Fruit fly (Drosophila melanogaster) whole organism, embryonic: ENCODE measurements around the gene CG32061.
A peak's percentile ranks its signal among the peaks of the same experiment; 100 is the strongest.

Experiments
- BtbVII ChIP-seq: fragments of 200-800 bp; sonication (Bioruptor generic); optimal IDR thresholded peaks from 3 replicates; lab custom pipeline; 2017; ENCODE audit warnings: missing biosample characterization, mild to moderate bottlenecking, missing genetic modification characterization
- CG10209 ChIP-seq: fragments of 200-800 bp; sonication (Bioruptor generic); optimal IDR thresholded peaks from 3 replicates; lab custom pipeline; 2017; ENCODE audit warnings: missing biosample characterization, mild to moderate bottlenecking, missing genetic modification characterization, missing genetic modification reagents
- CG10959 ChIP-seq: fragments of 200-800 bp; sonication (Bioruptor generic); IDR thresholded peaks from 2 replicates; pipeline ENCODE4 v1.3.6; 2022; ENCODE audit warnings: missing biosample characterization, missing genetic modification characterization
- CG11247 ChIP-seq: fragments of 200-800 bp; sonication (Bioruptor generic); IDR thresholded peaks from 2 replicates; pipeline ENCODE4 v1.3.6; 2022; ENCODE audit warnings: missing biosample characterization, missing genetic modification characterization
- CG12236 ChIP-seq: fragments of 200-800 bp; sonication (Bioruptor generic); optimal IDR thresholded peaks from 2 replicates; lab custom pipeline; 2016; ENCODE audit warnings: missing biosample characterization, missing genetic modification characterization
- CG13775 ChIP-seq: fragments of 200-800 bp; sonication (Bioruptor generic); optimal IDR thresholded peaks from 3 replicates; lab custom pipeline; 2017; ENCODE audit warnings: missing biosample characterization, mild to moderate bottlenecking, missing genetic modification characterization
- CG18011 ChIP-seq: fragments of 200-800 bp; sonication (Bioruptor generic); optimal IDR thresholded peaks from 2 replicates; lab custom pipeline; 2017; ENCODE audit warnings: missing biosample characterization, missing genetic modification characterization, mild to moderate bottlenecking, moderate library complexity, missing genotype
- CG1832 ChIP-seq: fragments of 200-800 bp; sonication (Bioruptor generic); optimal IDR thresholded peaks from 2 replicates; lab custom pipeline; 2017; ENCODE audit warnings: missing biosample characterization, mild to moderate bottlenecking, missing genetic modification characterization, inconsistent platforms
- CG3995 ChIP-seq: fragments of 200-800 bp; sonication (Bioruptor generic); optimal IDR thresholded peaks from 3 replicates; lab custom pipeline; 2016; ENCODE audit warnings: missing biosample characterization, missing genetic modification characterization
- CG4360 ChIP-seq: fragments of 200-800 bp; sonication (Bioruptor generic); IDR thresholded peaks from 2 replicates; pipeline ENCODE4 v1.3.6; 2022; ENCODE audit warnings: missing biosample characterization, missing genetic modification characterization
- CG4424 ChIP-seq: fragments of 200-800 bp; sonication (Bioruptor generic); optimal IDR thresholded peaks from 3 replicates; lab custom pipeline; 2016; ENCODE audit warnings: missing biosample characterization, missing genetic modification characterization
- CHES-1-like ChIP-seq: fragments of 200-800 bp; sonication (Bioruptor generic); optimal IDR thresholded peaks from 2 replicates; lab custom pipeline; 2016; ENCODE audit warnings: missing biosample characterization, missing genetic modification characterization
- Dip2 ChIP-seq: fragments of 200-800 bp; sonication (Bioruptor generic); IDR thresholded peaks from 2 replicates; pipeline ENCODE4 v1.3.6; 2022; ENCODE audit warnings: missing biosample characterization, missing genetic modification characterization
- Doc3 ChIP-seq: fragments of 200-800 bp; sonication (Bioruptor generic); IDR thresholded peaks from 3 replicates; pipeline ENCODE4 v1.3.6; 2022; ENCODE audit warnings: missing biosample characterization, missing genetic modification characterization; ENCODE audit not compliant: partially characterized antibody
- Dp ChIP-seq: fragments of 200-800 bp; sonication (Bioruptor generic); optimal IDR thresholded peaks from 2 replicates; lab custom pipeline; 2018; ENCODE audit warnings: missing biosample characterization, mild to moderate bottlenecking, missing genetic modification characterization, moderate library complexity
- Drgx ChIP-seq: fragments of 200-800 bp; sonication (Bioruptor generic); IDR thresholded peaks from 2 replicates; pipeline ENCODE4 v1.3.6; 2022; ENCODE audit warnings: missing biosample characterization, missing genetic modification characterization
- GATAe ChIP-seq: fragments of 200-800 bp; sonication (Bioruptor generic); conservative IDR thresholded peaks from 2 replicates; pipeline ENCODE4 v1.3.6; 2022; ENCODE audit warnings: missing biosample characterization, missing genetic modification characterization
- H15 ChIP-seq: fragments of 200-800 bp; sonication (Bioruptor generic); IDR thresholded peaks from 3 replicates; pipeline ENCODE4 v1.3.6; 2022; ENCODE audit warnings: missing biosample characterization, missing genetic modification characterization
- Hsf ChIP-seq: fragments of 200-800 bp; sonication (Bioruptor generic); optimal IDR thresholded peaks from 3 replicates; lab custom pipeline; 2016; ENCODE audit warnings: missing biosample characterization, missing genetic modification characterization
- MBD-R2 ChIP-seq: fragments of 200-800 bp; sonication (Bioruptor generic); IDR thresholded peaks from 2 replicates; pipeline ENCODE4 v1.3.6; 2022; ENCODE audit warnings: missing biosample characterization, missing genetic modification characterization
- Med ChIP-seq: fragments of 200-800 bp; sonication (Bioruptor generic); peaks from one replicate; lab custom pipeline; 2016; ENCODE audit warnings: missing biosample characterization, missing genetic modification characterization, mild to moderate bottlenecking, inconsistent platforms, moderate library complexity
- Oli ChIP-seq: fragments of 200-800 bp; sonication (Bioruptor generic); optimal IDR thresholded peaks from 2 replicates; lab custom pipeline; 2018; ENCODE audit warnings: missing biosample characterization, mild to moderate bottlenecking, missing genetic modification characterization, moderate library complexity
- Optix ChIP-seq: fragments of 200-800 bp; sonication (Bioruptor generic); IDR thresholded peaks from 3 replicates; pipeline ENCODE4 v1.3.6; 2022; ENCODE audit warnings: missing biosample characterization, missing genetic modification characterization
- Side ChIP-seq: fragments of 200-800 bp; sonication (Bioruptor generic); optimal IDR thresholded peaks from 2 replicates; lab custom pipeline; 2016; ENCODE audit warnings: missing biosample characterization, missing genetic modification characterization
- chinmo ChIP-seq: fragments of 200-800 bp; sonication (Bioruptor generic); IDR thresholded peaks from 4 replicates; pipeline ENCODE4 v1.3.6; 2022; ENCODE audit warnings: missing biosample characterization, missing genetic modification characterization; ENCODE audit not compliant: partially characterized antibody
- chn ChIP-seq: fragments of 200-800 bp; sonication (Bioruptor generic); optimal IDR thresholded peaks from 2 replicates; lab custom pipeline; 2016; ENCODE audit warnings: missing biosample characterization, missing genetic modification characterization
- da ChIP-seq: fragments of 200-800 bp; sonication (Bioruptor generic); optimal IDR thresholded peaks from 2 replicates; lab custom pipeline; 2016; ENCODE audit warnings: missing biosample characterization, missing genetic modification characterization
- en ChIP-seq: fragments of 200-800 bp; sonication (Bioruptor generic); optimal IDR thresholded peaks from 2 replicates; lab custom pipeline; 2016; ENCODE audit warnings: missing biosample characterization, missing genetic modification characterization
- gem ChIP-seq: fragments of 200-800 bp; sonication (Bioruptor generic); optimal IDR thresholded peaks from 2 replicates; lab custom pipeline; 2019; ENCODE audit warnings: missing biosample characterization, mild to moderate bottlenecking, missing genetic modification characterization, moderate library complexity
- gsb ChIP-seq: fragments of 200-800 bp; sonication (Bioruptor generic); IDR thresholded peaks from 2 replicates; pipeline ENCODE4 v1.3.6; 2022; ENCODE audit warnings: missing biosample characterization, missing genetic modification characterization
- hkb ChIP-seq, 2 experiments: fragments of 200-800 bp in 1 of 2; fragments of >200 bp in 1 of 2; sonication (Bioruptor generic) in 1 of 2; IDR thresholded peaks in 1 of 2; optimal IDR thresholded peaks in 1 of 2; 2 replicates each; pipeline versions ENCODE4 v1.3.6 to Lab custom; 2017 to 2022; ENCODE audit warnings: missing biosample characterization in 1 of 2, missing genetic modification characterization in 1 of 2
- luna ChIP-seq: fragments of 200-800 bp; sonication (Bioruptor generic); optimal IDR thresholded peaks from 2 replicates; lab custom pipeline; 2016; ENCODE audit warnings: missing biosample characterization, missing genetic modification characterization
- maf-S ChIP-seq: fragments of 200-800 bp; sonication (Bioruptor generic); optimal IDR thresholded peaks from 2 replicates; lab custom pipeline; 2016; ENCODE audit warnings: missing biosample characterization, missing genetic modification characterization
- mirr ChIP-seq: fragments of 200-800 bp; sonication (Bioruptor generic); optimal IDR thresholded peaks from 3 replicates; lab custom pipeline; 2018; ENCODE audit warnings: missing biosample characterization, mild to moderate bottlenecking, missing genetic modification characterization
- mld ChIP-seq: fragments of 200-800 bp; sonication (Bioruptor generic); IDR thresholded peaks from 3 replicates; pipeline ENCODE4 v1.3.6; 2022; ENCODE audit warnings: missing biosample characterization, missing genetic modification characterization; ENCODE audit not compliant: partially characterized antibody
- pb ChIP-seq: fragments of 200-800 bp; sonication (Bioruptor generic); optimal IDR thresholded peaks from 3 replicates; lab custom pipeline; 2016; ENCODE audit warnings: missing biosample characterization, missing genetic modification characterization
- pfk ChIP-seq: fragments of 200-800 bp; sonication (Bioruptor generic); optimal IDR thresholded peaks from 2 replicates; lab custom pipeline; 2018; ENCODE audit warnings: missing biosample characterization, mild to moderate bottlenecking, missing genetic modification characterization, moderate library complexity
- run ChIP-seq: fragments of 200-800 bp; sonication (Bioruptor generic); optimal IDR thresholded peaks from 3 replicates; lab custom pipeline; 2018; ENCODE audit warnings: missing biosample characterization, mild to moderate bottlenecking, missing genetic modification characterization
- sens ChIP-seq: fragments of 200-800 bp; sonication (Bioruptor generic); peaks from one replicate; lab custom pipeline; 2016; ENCODE audit warnings: missing biosample characterization, missing genetic modification characterization
- sr ChIP-seq: fragments of 200-800 bp; sonication (Bioruptor generic); IDR thresholded peaks from 3 replicates; pipeline ENCODE4 v1.3.6; 2022; ENCODE audit warnings: missing biosample characterization, missing genetic modification characterization
- stc ChIP-seq: fragments of 200-800 bp; sonication (Bioruptor generic); IDR thresholded peaks from 2 replicates; pipeline ENCODE4 v1.3.6; 2022; ENCODE audit warnings: missing biosample characterization, missing genetic modification characterization
- tap ChIP-seq: fragments of 200-800 bp; optimal IDR thresholded peaks from 3 replicates; lab custom pipeline; 2019; ENCODE audit warnings: missing biosample characterization, mild to moderate bottlenecking, missing genetic modification characterization, moderate library complexity
- tio ChIP-seq: fragments of 200-800 bp; sonication (Bioruptor generic); optimal IDR thresholded peaks from 2 replicates; lab custom pipeline; 2017; ENCODE audit warnings: missing biosample characterization, missing genetic modification characterization, inconsistent platforms
- trh ChIP-seq: fragments of 200-800 bp; sonication (Bioruptor generic); optimal IDR thresholded peaks from 2 replicates; lab custom pipeline; 2016; ENCODE audit warnings: missing biosample characterization, missing genetic modification characterization
- vvl ChIP-seq: fragments of 200-800 bp; sonication (Bioruptor generic); IDR thresholded peaks from 2 replicates; pipeline ENCODE4 v1.3.6; 2022; ENCODE audit warnings: missing biosample characterization, missing genetic modification characterization
- zf30C ChIP-seq: fragments of 200-800 bp; sonication (Bioruptor generic); optimal IDR thresholded peaks from 3 replicates; lab custom pipeline; 2018; ENCODE audit warnings: missing biosample characterization, mild to moderate bottlenecking, missing genetic modification characterization
- zfh1 ChIP-seq: fragments of 200-800 bp; sonication (Bioruptor generic); IDR thresholded peaks from 3 replicates; pipeline ENCODE4 v1.3.6; 2022; ENCODE audit warnings: missing biosample characterization, missing genetic modification characterization

The CG32061 gene

DNA sequence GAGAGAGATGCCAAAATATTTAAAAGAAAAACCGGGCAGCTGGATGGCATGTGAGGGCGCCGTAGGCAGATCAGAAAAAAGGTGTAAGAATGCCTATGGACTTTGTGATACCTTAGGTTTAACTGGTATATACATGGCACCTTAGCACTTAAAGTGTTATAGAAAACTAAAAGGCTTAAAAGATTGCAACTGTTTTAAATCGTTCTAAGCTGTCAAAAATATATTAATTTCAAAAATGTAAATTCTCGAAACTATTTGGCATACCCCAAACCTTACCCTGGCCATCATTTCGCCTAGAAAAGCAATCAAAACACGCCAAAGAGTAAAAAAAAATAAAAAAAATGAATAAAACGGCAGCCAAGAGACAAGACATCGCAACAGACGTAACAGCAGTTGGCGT is 16.6 kb upstream of the CG32061 start (continued):
- TF ChIP-seq Hsf (GFP tag; lab: Kevin White, UChicago) = no peak
- TF ChIP-seq CG4360 (GFP tag; lab: Robert Waterston, UW) = no peak
- no peak for TF ChIP-seq CG11247
- no peak for TF ChIP-seq CG3995 (GFP tag; lab: Kevin White, UChicago)
- no peak for TF ChIP-seq maf-S (GFP tag; lab: Kevin White, UChicago)
- TF ChIP-seq CG18011 = no peak
- TF ChIP-seq stc (GFP tag; lab: Robert Waterston, UW) = no peak
- TF ChIP-seq Drgx (GFP tag; lab: Robert Waterston, UW) = peak; percentile 65
- TF ChIP-seq, all 482 proteins: peak for 6

dm6 chr3L:10449725-10450124 is 13.9 kb upstream of the CG32061 start:
- TF ChIP-seq Med (GFP tag; lab: Kevin White, UChicago) = peak; percentile 6
- TF ChIP-seq zfh1 (GFP tag; lab: Robert Waterston, UW) = 0 out of 3 replicates have a peak, but pooled peaks have one; percentile 21
- TF ChIP-seq Optix (GFP tag; lab: Robert Waterston, UW) = no peak
- TF ChIP-seq sr (GFP tag; lab: Robert Waterston, UW) = peak; percentile 57; the same call in 1 of the 3 replicates
- TF ChIP-seq sens (GFP tag; lab: Kevin White, UChicago) = peak; percentile 53
- no peak for TF ChIP-seq Doc3 (GFP tag; lab: Robert Waterston, UW)
- TF ChIP-seq chinmo (GFP tag; lab: Robert Waterston, UW) = 0 out of 4 replicates have a peak, but pooled peaks have one; percentile 71
- 0 out of 2 replicates have a peak, but pooled peaks have one; percentile 8 for TF ChIP-seq stc (GFP tag; lab: Robert Waterston, UW)
- no peak for TF ChIP-seq hkb (optimal IDR thresholded peaks at IDR 0.05; lab: Kevin White, UChicago)
- 0 out of 2 replicates have a peak, but pooled peaks have one; percentile 7 for TF ChIP-seq hkb (GFP tag; IDR thresholded peaks at IDR 0.05; lab: Robert Waterston, UW)
- TF ChIP-seq GATAe = no peak
- TF ChIP-seq CG10959 (GFP tag; lab: Robert Waterston, UW) = 0 out of 2 replicates have a peak, but pooled peaks have one; percentile 23
- no peak for TF ChIP-seq luna (GFP tag; lab: Kevin White, UChicago)
- peak; percentile 65 for TF ChIP-seq vvl (GFP tag; lab: Robert Waterston, UW)
- TF ChIP-seq, all 482 proteins: peak for 9

DNA sequence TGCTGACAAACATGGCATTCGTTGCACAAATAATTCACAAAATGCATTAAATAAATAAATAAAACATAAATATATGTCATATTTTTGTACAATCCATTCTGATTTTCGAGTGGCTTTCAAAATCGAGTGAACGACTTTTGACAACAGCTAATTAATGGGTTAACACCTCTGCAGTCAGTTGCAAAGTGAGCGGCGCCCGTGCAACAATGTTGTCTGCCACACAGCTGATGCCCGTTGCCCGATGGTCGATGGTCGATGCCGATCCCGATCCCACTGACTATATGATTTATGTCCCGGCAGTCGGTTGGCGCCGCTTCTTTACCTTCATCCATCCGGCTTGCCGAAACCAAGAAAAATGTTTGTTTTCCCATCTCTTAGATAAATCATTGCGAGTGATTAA is 4.5 kb upstream of the CG32061 start:
- TF ChIP-seq mirr (GFP tag; lab: Kevin White, UChicago) = no peak
- no peak for TF ChIP-seq MBD-R2 (GFP tag; lab: Robert Waterston, UW)
- TF ChIP-seq H15 (GFP tag; lab: Robert Waterston, UW) = no peak
- no peak for TF ChIP-seq en (GFP tag; lab: Kevin White, UChicago)
- TF ChIP-seq pfk (GFP tag; lab: Kevin White, UChicago) = no peak
- no peak for TF ChIP-seq zf30C (GFP tag; lab: Kevin White, UChicago)
- TF ChIP-seq chn = no peak
- no peak for TF ChIP-seq CG10209 (GFP tag; lab: Kevin White, UChicago)
- TF ChIP-seq pb = no peak
- TF ChIP-seq run (tag; lab: Kevin White, UChicago) = no peak
- TF ChIP-seq CG12236 = no peak
- TF ChIP-seq Oli (tag; lab: Kevin White, UChicago) = no peak
- TF ChIP-seq CHES-1-like (GFP tag; lab: Kevin White, UChicago) = no peak
- no peak for TF ChIP-seq Dip2 (GFP tag; lab: Robert Waterston, UW)
- no peak for TF ChIP-seq tio (GFP tag; lab: Kevin White, UChicago)
- TF ChIP-seq gsb (GFP tag; lab: Robert Waterston, UW) = no peak

- TF ChIP-seq mld (GFP tag; lab: Robert Waterston, UW) (no peak), da (GFP tag; lab: Kevin White, UChicago) (no peak), trh (GFP tag; lab: Kevin White, UChicago) (no peak), tap (no peak), maf-S (GFP tag; lab: Kevin White, UChicago) (no peak), Side (no peak), CG1832 (GFP tag; lab: Kevin White, UChicago) (no peak), CG4424 (GFP tag; lab: Kevin White, UChicago) (no peak), CG4360 (GFP tag; lab: Robert Waterston, UW) (no peak), BtbVII (GFP tag; lab: Kevin White, UChicago) (no peak), stc (GFP tag; lab: Robert Waterston, UW) (no peak), gem (tag; lab: Kevin White, UChicago) (no peak), Dp (no peak), CG13775 (no peak), sr (GFP tag; lab: Robert Waterston, UW) (no peak)
Measured at dm6 chr3L:10464887-10465286, 1.3 kb downstream of the CG32061 start, which contains the start of gene S-Lap3. Gene S-Lap3 (plus strand): TSS chr3L:10465187.
